Worm (Caenorhabditis elegans) whole organism, young adult: ENCODE measurements around the gene bath-27.

Experiments used
- B0019.2 ChIP-seq: fragments of 200-800 bp; sonication (Bioruptor generic); conservative IDR thresholded peaks from 2 replicates; pipeline ENCODE4 v1.3.6; 2022; ENCODE audit warnings: missing genetic modification reagents, missing genetic modification characterization, missing compliant biosample characterization
- B0261.1 ChIP-seq: sonication (generic microtip); optimal IDR thresholded peaks from 2 replicates; lab custom pipeline; 2016; ENCODE audit warnings: mild to moderate bottlenecking, missing genetic modification characterization, moderate library complexity, missing compliant biosample characterization
- C17E4.6 ChIP-seq: fragments of 200-800 bp; sonication (Bioruptor generic); IDR thresholded peaks from 2 replicates; pipeline ENCODE4 v1.3.6; 2022; ENCODE audit warnings: missing genetic modification reagents, missing genetic modification characterization, missing compliant biosample characterization
- D2030.7 ChIP-seq: fragments of 200-800 bp; sonication (Bioruptor generic); IDR thresholded peaks from 2 replicates; pipeline ENCODE4 v1.3.6; 2022; ENCODE audit warnings: missing genetic modification reagents, missing genetic modification characterization, missing compliant biosample characterization
- F33H1.4 ChIP-seq: fragments of 200-800 bp; sonication (Bioruptor generic); IDR thresholded peaks from 2 replicates; pipeline ENCODE4 v1.3.6; 2022; ENCODE audit warnings: missing genetic modification reagents, missing genetic modification characterization, missing compliant biosample characterization
- F49E8.2 ChIP-seq: sonication (generic microtip); optimal IDR thresholded peaks from 3 replicates; lab custom pipeline; 2017; ENCODE audit warnings: missing genetic modification characterization, mild to moderate bottlenecking, missing compliant biosample characterization, antibody characterized with exemption, moderate library complexity; ENCODE audit not compliant: insufficient read depth
- F57C9.4 ChIP-seq: sonication (generic microtip); optimal IDR thresholded peaks from 2 replicates; lab custom pipeline; 2017; ENCODE audit warnings: mild to moderate bottlenecking, missing genetic modification characterization, missing compliant biosample characterization
- T07F8.4 ChIP-seq: sonication (generic microtip); optimal IDR thresholded peaks from 2 replicates; lab custom pipeline; 2016; ENCODE audit warnings: mild to moderate bottlenecking, missing genetic modification characterization, moderate library complexity, missing compliant biosample characterization
- T26A5.8 ChIP-seq: sonication (generic microtip); optimal IDR thresholded peaks from 2 replicates; lab custom pipeline; 2016; ENCODE audit warnings: missing genetic modification characterization, missing compliant biosample characterization
- Y53F4B.3 ChIP-seq: fragments of 200-800 bp; sonication (Bioruptor generic); IDR thresholded peaks from 2 replicates; pipeline ENCODE4 v1.3.6; 2022; ENCODE audit warnings: missing genetic modification reagents, missing genetic modification characterization, missing compliant biosample characterization
- Y53G8AR.9 ChIP-seq: fragments of 200-800 bp; sonication (Bioruptor generic); conservative IDR thresholded peaks from 2 replicates; pipeline ENCODE4 v1.3.6; 2022; ENCODE audit warnings: missing genetic modification reagents, missing genetic modification characterization, missing compliant biosample characterization
- Y67H2A.10 ChIP-seq: fragments of 200-800 bp; sonication (Bioruptor generic); conservative IDR thresholded peaks from 2 replicates; pipeline ENCODE4 v1.3.6; 2022; ENCODE audit warnings: missing genetic modification reagents, missing genetic modification characterization, missing compliant biosample characterization
- aptf-2 ChIP-seq: fragments of 200-800 bp; sonication (Bioruptor generic); conservative IDR thresholded peaks from 2 replicates; pipeline ENCODE4 v1.3.6; 2022; ENCODE audit warnings: missing genetic modification reagents, missing genetic modification characterization, missing compliant biosample characterization
- aptf-3 ChIP-seq: fragments of 200-800 bp; sonication (Bioruptor generic); IDR thresholded peaks from 2 replicates; pipeline ENCODE4 v1.3.6; 2022; ENCODE audit warnings: missing genetic modification characterization, missing compliant biosample characterization
- atf-7 ChIP-seq: sonication (generic microtip); optimal IDR thresholded peaks from 2 replicates; lab custom pipeline; 2017; ENCODE audit warnings: mild to moderate bottlenecking, missing genetic modification characterization, missing compliant biosample characterization
- attf-5 ChIP-seq: fragments of 200-800 bp; sonication (Bioruptor generic); optimal IDR thresholded peaks from 2 replicates; lab custom pipeline; 2018; ENCODE audit warnings: mild to moderate bottlenecking, missing genetic modification characterization, missing compliant biosample characterization
- ceh-100 ChIP-seq: fragments of 200-800 bp; sonication (Bioruptor generic); IDR thresholded peaks from 2 replicates; pipeline ENCODE4 v1.3.6; 2022; ENCODE audit warnings: missing genetic modification reagents, missing genetic modification characterization, missing compliant biosample characterization
- ceh-58 ChIP-seq: fragments of 200-800 bp; sonication (Bioruptor generic); IDR thresholded peaks from 2 replicates; pipeline ENCODE4 v1.3.6; 2022; ENCODE audit warnings: missing genetic modification characterization, missing compliant biosample characterization
- efl-1 ChIP-seq: fragments of 150-350 bp; optimal IDR thresholded peaks from 2 replicates; lab custom pipeline; 2014; ENCODE audit warnings: missing biosample characterization, missing genetic modification reagents, missing genetic modification characterization
- hmg-1.2 ChIP-seq: fragments of 200-800 bp; sonication (Bioruptor generic); IDR thresholded peaks from 2 replicates; pipeline ENCODE4 v1.3.6; 2022; ENCODE audit warnings: missing genetic modification reagents, missing genetic modification characterization, missing compliant biosample characterization
- hmg-20 ChIP-seq: fragments of 200-800 bp; sonication (Bioruptor generic); IDR thresholded peaks from 2 replicates; pipeline ENCODE4 v1.3.6; 2022; ENCODE audit warnings: missing genetic modification reagents, missing genetic modification characterization, missing compliant biosample characterization
- lin-26 ChIP-seq: fragments of 200-800 bp; sonication (Bioruptor generic); IDR thresholded peaks from 2 replicates; pipeline ENCODE4 v1.3.6; 2022; ENCODE audit warnings: missing genetic modification reagents, missing genetic modification characterization, missing compliant biosample characterization
- lin-35 ChIP-seq, 3 experiments: fragments of 150-350 bp in 2 of 3; sonication (generic microtip) in 1 of 3; optimal IDR thresholded peaks; 2 replicates each; lab custom pipeline; 2014 to 2018; ENCODE audit warnings: missing biosample characterization in 3 of 3, missing genetic modification characterization in 3 of 3, missing genetic modification reagents in 3 of 3
- lin-40 ChIP-seq: sonication (generic microtip); optimal IDR thresholded peaks from 2 replicates; lab custom pipeline; 2016; ENCODE audit warnings: missing genetic modification characterization, mild to moderate bottlenecking, missing compliant biosample characterization, missing genotype, missing genetic modification reagents
- madf-10 ChIP-seq: sonication (generic microtip); optimal IDR thresholded peaks from 2 replicates; lab custom pipeline; 2016; ENCODE audit warnings: mild to moderate bottlenecking, missing genetic modification characterization, missing compliant biosample characterization
- madf-3 ChIP-seq: fragments of 200-800 bp; sonication (Bioruptor generic); IDR thresholded peaks from 2 replicates; pipeline ENCODE4 v1.3.6; 2022; ENCODE audit warnings: missing genetic modification reagents, missing genetic modification characterization, missing compliant biosample characterization
- madf-6 ChIP-seq: fragments of 200-800 bp; sonication (Bioruptor generic); IDR thresholded peaks from 2 replicates; pipeline ENCODE4 v1.3.6; 2022; ENCODE audit warnings: missing genetic modification reagents, missing genetic modification characterization, missing compliant biosample characterization
- mel-28 ChIP-seq: sonication (generic microtip); optimal IDR thresholded peaks from 2 replicates; lab custom pipeline; 2016; ENCODE audit warnings: borderline replicate concordance, mild to moderate bottlenecking, missing genetic modification characterization, missing compliant biosample characterization
- nfya-1 ChIP-seq: sonication (generic microtip); optimal IDR thresholded peaks from 2 replicates; lab custom pipeline; 2017; ENCODE audit warnings: antibody characterized with exemption, missing compliant biosample characterization, missing genetic modification characterization, borderline replicate concordance; ENCODE audit not compliant: insufficient read depth
- nfyb-1 ChIP-seq: fragments of 200-800 bp; sonication (Bioruptor generic); IDR thresholded peaks from 2 replicates; pipeline ENCODE4 v1.3.6; 2022; ENCODE audit warnings: missing genetic modification reagents, missing genetic modification characterization, missing compliant biosample characterization
- nhr-27 ChIP-seq: fragments of 200-800 bp; sonication (Bioruptor generic); optimal IDR thresholded peaks from 2 replicates; lab custom pipeline; 2018; ENCODE audit warnings: mild to moderate bottlenecking, missing genetic modification characterization, moderate library complexity, missing compliant biosample characterization
- nhr-90 ChIP-seq: sonication (generic microtip); optimal IDR thresholded peaks from 2 replicates; lab custom pipeline; 2016; ENCODE audit warnings: missing genotype, mild to moderate bottlenecking, missing genetic modification characterization, missing compliant biosample characterization
- pbrm-1 ChIP-seq: fragments of 200-800 bp; sonication (Bioruptor generic); IDR thresholded peaks from 2 replicates; pipeline ENCODE4 v1.3.6; 2022; ENCODE audit warnings: missing genetic modification reagents, missing genetic modification characterization, missing compliant biosample characterization
- rcor-1 ChIP-seq: fragments of 200-800 bp; sonication (Bioruptor generic); IDR thresholded peaks from 2 replicates; pipeline ENCODE4 v1.3.6; 2022; ENCODE audit warnings: missing genetic modification reagents, missing genetic modification characterization, missing compliant biosample characterization
- sea-2 ChIP-seq: fragments of 200-800 bp; sonication (Bioruptor generic); IDR thresholded peaks from 2 replicates; pipeline ENCODE4 v1.3.6; 2022; ENCODE audit warnings: missing genetic modification characterization, missing compliant biosample characterization
- tbx-9 ChIP-seq: sonication (generic microtip); optimal IDR thresholded peaks from 2 replicates; lab custom pipeline; 2016; ENCODE audit warnings: borderline replicate concordance, missing genetic modification characterization, inconsistent platforms, missing compliant biosample characterization
- xnd-1 ChIP-seq: sonication (generic microtip); optimal IDR thresholded peaks from 2 replicates; lab custom pipeline; 2016; ENCODE audit warnings: missing genotype, missing genetic modification reagents, missing genetic modification characterization, missing compliant biosample characterization
- zim-3 ChIP-seq: sonication (generic microtip); optimal IDR thresholded peaks from 2 replicates; lab custom pipeline; 2017; ENCODE audit warnings: mild to moderate bottlenecking, missing genetic modification characterization, moderate library complexity, missing compliant biosample characterization
- ztf-18 ChIP-seq: sonication (generic microtip); optimal IDR thresholded peaks from 2 replicates; lab custom pipeline; 2016; ENCODE audit warnings: missing genotype, mild to moderate bottlenecking, missing genetic modification characterization, missing compliant biosample characterization
- ztf-22 ChIP-seq: fragments of 200-800 bp; sonication (Bioruptor generic); optimal IDR thresholded peaks from 2 replicates; lab custom pipeline; 2018; ENCODE audit warnings: mild to moderate bottlenecking, missing genetic modification characterization, moderate library complexity, missing compliant biosample characterization
- ztf-26 ChIP-seq: sonication (generic microtip); optimal IDR thresholded peaks from 2 replicates; lab custom pipeline; 2017; ENCODE audit warnings: missing genetic modification characterization, missing compliant biosample characterization
- ztf-6 ChIP-seq: fragments of 200-800 bp; sonication (Bioruptor generic); IDR thresholded peaks from 2 replicates; pipeline ENCODE4 v1.3.6; 2022; ENCODE audit warnings: missing genetic modification reagents, missing genetic modification characterization, missing compliant biosample characterization

Gene bath-27

ce11 chrII:3367100-3367499 is 8.2 kb downstream of the bath-27 start, which contains the start of gene Y49F6C.6:
Gene Y49F6C.6, minus strand, starts transcription at chrII:3367200.
- TF ChIP-seq aptf-2 (GFP tag; lab: Robert Waterston, UW) (no peak), pbrm-1 (GFP tag; lab: Robert Waterston, UW) (no peak), F49E8.2 (tag; lab: Kevin White, UChicago) (no peak), Y53G8AR.9 (GFP tag; lab: Robert Waterston, UW) (no peak), nhr-90 (tag; lab: Kevin White, UChicago) (no peak), T26A5.8 (no peak), C17E4.6 (no peak), rcor-1 (no peak), attf-5 (GFP tag; lab: Kevin White, UChicago) (no peak), hmg-20 (GFP tag; lab: Robert Waterston, UW) (no peak), tbx-9 (no peak), nfya-1 (tag; lab: Kevin White, UChicago) (no peak), nhr-27 (tag; lab: Kevin White, UChicago) (no peak), T07F8.4 (tag; lab: Kevin White, UChicago) (no peak), madf-10 (tag; lab: Kevin White, UChicago) (no peak), madf-3 (GFP tag; lab: Robert Waterston, UW) (no peak), ceh-100 (GFP tag; lab: Robert Waterston, UW) (no peak), ztf-18 (tag; lab: Kevin White, UChicago) (no peak), B0261.1 (no peak)

DNA sequence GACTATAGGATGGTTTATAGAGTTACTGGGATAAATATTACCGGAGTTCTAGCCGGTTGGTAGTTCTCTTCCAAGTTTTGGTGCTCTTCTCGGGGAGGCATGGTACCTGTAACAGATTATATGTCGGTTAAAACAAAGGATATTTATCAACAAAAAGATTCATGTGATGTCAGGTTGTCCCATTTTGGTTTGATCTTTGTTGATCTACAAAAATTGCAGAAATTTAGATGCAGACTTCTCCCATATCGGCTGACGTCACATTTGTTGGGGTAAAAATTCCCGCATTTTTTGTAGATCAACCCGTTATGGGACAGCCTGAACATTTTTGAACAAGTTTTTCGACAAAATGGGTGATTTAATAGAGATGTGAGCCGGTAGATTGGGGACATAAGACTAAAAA is 9.2 kb downstream of the bath-27 start, which contains the start of gene Y49F6C.7:
Y49F6C.7 (minus strand) TSS at position 101 of the 400 bp plus-strand sequence.
- TF ChIP-seq mel-28 (no peak), ztf-22 (GFP tag; lab: Kevin White, UChicago) (no peak), lin-40 (no peak), ztf-26 (tag; lab: Kevin White, UChicago) (no peak), lin-35 (GFP tag; optimal IDR thresholded peaks at IDR 0.05; lab: Kevin White, UChicago) (no peak)

DNA sequence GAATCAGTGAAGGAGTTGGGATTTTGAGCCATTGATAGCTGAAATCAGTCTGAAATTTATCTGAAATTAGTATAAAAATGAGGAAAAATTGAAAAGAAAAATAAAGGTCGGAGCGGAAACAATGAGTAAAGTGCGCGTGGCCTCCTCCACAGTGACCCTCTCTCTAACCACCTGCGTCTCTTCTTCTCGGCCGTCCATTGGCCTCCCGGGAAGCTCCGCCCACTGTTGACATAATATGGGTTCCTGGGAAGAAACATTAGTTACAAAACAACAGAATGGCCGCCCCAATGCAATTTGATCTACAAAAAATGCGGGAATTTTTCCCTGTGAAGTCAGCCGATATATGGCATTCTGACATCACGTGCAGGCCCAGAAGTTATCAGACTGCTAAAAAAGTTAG is 11.1 kb downstream of the bath-27 start, which contains the start of gene Y49F6C.8:
Y49F6C.8 (minus strand) TSS at position 51 of the 400 bp plus-strand sequence.
- no peak for TF ChIP-seq ceh-58 (GFP tag; lab: Robert Waterston, UW)
- TF ChIP-seq Y67H2A.10 (GFP tag; lab: Robert Waterston, UW): no peak
- peak; percentile 72 for TF ChIP-seq madf-6
- no peak for TF ChIP-seq ztf-6 (GFP tag; lab: Robert Waterston, UW)
- no peak for TF ChIP-seq atf-7 (tag; lab: Kevin White, UChicago)
- TF ChIP-seq F57C9.4 (tag; lab: Kevin White, UChicago): no peak
- TF ChIP-seq F33H1.4 (GFP tag; lab: Robert Waterston, UW): no peak
- no peak for TF ChIP-seq B0019.2
- TF ChIP-seq hmg-1.2: peak; percentile 59; the same call in 1 of the 2 replicates
- no peak; the same call in 1 of the 2 replicates for TF ChIP-seq D2030.7 (GFP tag; lab: Robert Waterston, UW)
- TF ChIP-seq Y53F4B.3 (GFP tag; lab: Robert Waterston, UW): no peak
- peak; percentile 85; the same call in 1 of the 2 replicates for TF ChIP-seq aptf-3 (GFP tag; lab: Robert Waterston, UW)
- peak; percentile 8 for TF ChIP-seq xnd-1 (tag; lab: Kevin White, UChicago)
- no peak for TF ChIP-seq zim-3 (tag; lab: Kevin White, UChicago)
- TF ChIP-seq efl-1 (GFP tag; lab: Kevin White, UChicago): peak; percentile 30
- TF ChIP-seq aptf-2 (GFP tag; lab: Robert Waterston, UW): peak; percentile 98
- peak; percentile 94 for TF ChIP-seq nfyb-1 (GFP tag; lab: Robert Waterston, UW)
- no peak for TF ChIP-seq sea-2 (GFP tag; lab: Robert Waterston, UW)
- no peak for TF ChIP-seq lin-26 (GFP tag; lab: Robert Waterston, UW)
